Worm (Caenorhabditis elegans): ENCODE results near the gene acs-4.

Gene acs-4

ce11 chrIII:7198838-7199237 is 31.2 kb downstream of the acs-4 start, which contains the start of gene pfd-5 (continued):
- TF ChIP-seq nfya-1 (tag; optimal IDR thresholded peaks at IDR 0.05; ENCODE audit: insufficient read depth) (peak; percentile 64), tbx-2 (tag; optimal IDR thresholded peaks at IDR 0.05) (no peak), ceh-16 (tag; optimal IDR thresholded peaks at IDR 0.05) (no peak), nhr-11 (tag; optimal IDR thresholded peaks at IDR 0.05) (no peak), egl-27 (tag; optimal IDR thresholded peaks at IDR 0.05) (no peak), elt-2 (tag; optimal IDR thresholded peaks at IDR 0.05) (no peak), pha-4 (tag; optimal IDR thresholded peaks at IDR 0.05) (peak; percentile 76), ceh-28 (tag; optimal IDR thresholded peaks at IDR 0.05) (no peak), egl-5 (tag; optimal IDR thresholded peaks at IDR 0.05) (peak; percentile 3), nhr-23 (tag; optimal IDR thresholded peaks at IDR 0.05) (peak; percentile 45), aly-2 (tag; optimal IDR thresholded peaks at IDR 0.05) (no peak), hmg-11 (tag; optimal IDR thresholded peaks at IDR 0.05) (no peak), skn-1 (tag; optimal IDR thresholded peaks at IDR 0.05) (no peak), daf-12 (tag; optimal IDR thresholded peaks at IDR 0.05) (no peak), elt-3 (tag; optimal IDR thresholded peaks at IDR 0.05) (no peak)

ce11 chrIII:7199467-7199866 is 31.8 kb downstream of the acs-4 start:
- TF ChIP-seq fkh-2 (tag; optimal IDR thresholded peaks at IDR 0.05) (no peak), lin-39 (tag; optimal IDR thresholded peaks at IDR 0.05) (no peak), nhr-23 (tag; optimal IDR thresholded peaks at IDR 0.05) (peak; percentile 47), nhr-43 (tag; optimal IDR thresholded peaks at IDR 0.05; ENCODE audit: poor library complexity, severe bottlenecking) (peak; percentile 32), ceh-16 (tag; optimal IDR thresholded peaks at IDR 0.05) (no peak), ceh-82 (tag; optimal IDR thresholded peaks at IDR 0.05) (no peak), elt-1 (tag; optimal IDR thresholded peaks at IDR 0.05) (no peak), nhr-28 (tag; optimal IDR thresholded peaks at IDR 0.05) (no peak), nhr-12 (tag; optimal IDR thresholded peaks at IDR 0.05) (no peak), fos-1 (tag; optimal IDR thresholded peaks at IDR 0.05) (no peak), fkh-10 (GFP tag; optimal IDR thresholded peaks at IDR 0.05) (no peak), sea-2 (GFP tag; optimal IDR thresholded peaks at IDR 0.05) (no peak), daf-12 (tag; optimal IDR thresholded peaks at IDR 0.05) (no peak), ztf-4 (tag; optimal IDR thresholded peaks at IDR 0.05) (no peak), ZK546.5 (tag; optimal IDR thresholded peaks at IDR 0.05) (no peak), nhr-11 (tag; optimal IDR thresholded peaks at IDR 0.05) (no peak), pqm-1 (tag; optimal IDR thresholded peaks at IDR 0.05) (no peak), nhr-25 (tag; optimal IDR thresholded peaks at IDR 0.05) (peak; percentile 5), lin-15B (tag; optimal IDR thresholded peaks at IDR 0.05) (no peak), lsy-12 (tag; optimal IDR thresholded peaks at IDR 0.05) (no peak), tbx-2 (tag; optimal IDR thresholded peaks at IDR 0.05) (no peak), snpc-4 (tag; optimal IDR thresholded peaks at IDR 0.05) (no peak), nhr-237 (tag; optimal IDR thresholded peaks at IDR 0.05) (no peak), zag-1 (tag; optimal IDR thresholded peaks at IDR 0.05) (no peak), jun-1 (tag; optimal IDR thresholded peaks at IDR 0.05) (no peak), pha-4 (tag; optimal IDR thresholded peaks at IDR 0.05) (no peak), ama-1 (optimal IDR thresholded peaks at IDR 0.05) (no peak)

DNA sequence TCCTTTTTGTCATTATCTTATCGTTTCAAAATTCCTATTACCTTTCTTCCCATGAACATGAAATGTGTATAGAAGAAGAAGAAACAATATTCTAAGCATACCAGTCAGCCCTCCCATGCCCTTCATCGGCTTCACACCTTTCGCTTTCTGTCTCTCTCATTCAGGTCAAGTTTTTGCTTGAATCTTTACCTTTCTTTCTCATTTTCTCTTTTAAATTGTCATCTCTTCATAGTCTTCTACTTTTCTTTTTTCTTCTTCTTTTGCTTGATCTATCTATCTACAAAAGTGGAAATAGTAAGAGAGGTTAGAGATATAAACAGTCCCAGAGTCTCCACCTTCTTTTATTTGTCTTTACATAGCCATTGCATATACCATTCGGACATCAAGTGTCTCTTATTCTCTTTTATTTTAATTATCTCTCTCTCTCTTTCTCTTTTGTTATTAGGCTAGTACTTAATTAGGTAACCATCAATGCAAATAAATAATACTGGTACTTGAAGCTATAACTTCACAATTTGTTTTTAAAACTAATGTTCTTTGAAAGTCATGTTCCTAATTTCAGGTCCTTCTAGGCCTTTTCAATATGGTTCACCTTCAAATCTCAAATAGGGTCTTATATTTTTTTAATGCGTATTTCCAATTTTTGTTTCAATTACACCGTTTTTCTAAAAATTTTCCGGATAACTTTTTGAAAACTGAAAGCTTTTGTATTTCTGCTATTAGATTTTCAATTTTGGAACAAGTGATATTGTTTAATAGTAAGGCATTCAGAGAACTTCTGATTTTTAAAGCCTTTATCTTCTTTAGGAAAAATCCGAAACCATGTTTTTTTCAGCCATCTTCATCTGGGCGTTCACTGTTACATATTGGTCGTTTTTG is 34.0 kb downstream of the acs-4 start, which contains the start of gene dpy-31:
TSS of gene dpy-31 (plus strand) at position 829 of the 879 bp plus-strand sequence.
- no peak for TF ChIP-seq unc-62 (GFP tag; optimal IDR thresholded peaks at IDR 0.05)
- no peak for TF ChIP-seq lin-15B (tag; optimal IDR thresholded peaks at IDR 0.05)
- TF ChIP-seq elt-3 (tag; optimal IDR thresholded peaks at IDR 0.05), result peak in 1 of 3 experiments; percentile 47
- peak; percentile 80 for TF ChIP-seq nhr-25 (tag; optimal IDR thresholded peaks at IDR 0.05)
- no peak for TF ChIP-seq skn-1 (tag; optimal IDR thresholded peaks at IDR 0.05)
- no peak for TF ChIP-seq pha-4 (tag; optimal IDR thresholded peaks at IDR 0.05)
- TF ChIP-seq egl-5 (tag; optimal IDR thresholded peaks at IDR 0.05), result no peak
- no peak for TF ChIP-seq nhr-67 (tag; optimal IDR thresholded peaks at IDR 0.05)
- no peak for TF ChIP-seq mdl-1 (tag; optimal IDR thresholded peaks at IDR 0.05)
- peak; percentile 62 for TF ChIP-seq nhr-43 (tag; optimal IDR thresholded peaks at IDR 0.05; ENCODE audit: poor library complexity, severe bottlenecking)
- peak; percentile 89 for TF ChIP-seq nhr-23 (tag; optimal IDR thresholded peaks at IDR 0.05)
- TF ChIP-seq nhr-237 (tag; optimal IDR thresholded peaks at IDR 0.05), result no peak
- TF ChIP-seq ceh-16 (tag; optimal IDR thresholded peaks at IDR 0.05), result no peak
- no peak for TF ChIP-seq fkh-2 (tag; optimal IDR thresholded peaks at IDR 0.05)
- no peak for TF ChIP-seq ama-1 (optimal IDR thresholded peaks at IDR 0.05)
- TF ChIP-seq hmg-11 (tag; optimal IDR thresholded peaks at IDR 0.05), result no peak
- TF ChIP-seq sea-2 (GFP tag; optimal IDR thresholded peaks at IDR 0.05), result no peak
- no peak for TF ChIP-seq fos-1 (tag; optimal IDR thresholded peaks at IDR 0.05)
- TF ChIP-seq snpc-4 (tag; optimal IDR thresholded peaks at IDR 0.05), result no peak
- TF ChIP-seq ZK546.5 (tag; optimal IDR thresholded peaks at IDR 0.05), result no peak
- no peak for TF ChIP-seq mml-1 (tag; optimal IDR thresholded peaks at IDR 0.05)
- TF ChIP-seq aly-2 (tag; optimal IDR thresholded peaks at IDR 0.05), result no peak
- no peak for TF ChIP-seq daf-12 (tag; optimal IDR thresholded peaks at IDR 0.05)
- no peak for TF ChIP-seq ceh-28 (tag; optimal IDR thresholded peaks at IDR 0.05)
- no peak for TF ChIP-seq nfya-1 (tag; optimal IDR thresholded peaks at IDR 0.05; ENCODE audit: insufficient read depth)
- no peak for TF ChIP-seq ztf-4 (tag; optimal IDR thresholded peaks at IDR 0.05)
- TF ChIP-seq pqm-1 (tag; optimal IDR thresholded peaks at IDR 0.05), result no peak
- no peak for TF ChIP-seq elt-2 (tag; optimal IDR thresholded peaks at IDR 0.05)

All from whole organism, L3 larva.